Fruit fly (Drosophila melanogaster) whole organism, larva: Measurements from ENCODE around the gene Mvl.

ENCODE experiments used
- noc ChIP-seq: fragments of 200-800 bp; sonication (Bioruptor generic); optimal IDR thresholded peaks from 3 replicates; lab custom pipeline; 2019; ENCODE audit warnings: missing biosample characterization, mild to moderate bottlenecking, missing genetic modification characterization, moderate library complexity

Mvl gene

DNA sequence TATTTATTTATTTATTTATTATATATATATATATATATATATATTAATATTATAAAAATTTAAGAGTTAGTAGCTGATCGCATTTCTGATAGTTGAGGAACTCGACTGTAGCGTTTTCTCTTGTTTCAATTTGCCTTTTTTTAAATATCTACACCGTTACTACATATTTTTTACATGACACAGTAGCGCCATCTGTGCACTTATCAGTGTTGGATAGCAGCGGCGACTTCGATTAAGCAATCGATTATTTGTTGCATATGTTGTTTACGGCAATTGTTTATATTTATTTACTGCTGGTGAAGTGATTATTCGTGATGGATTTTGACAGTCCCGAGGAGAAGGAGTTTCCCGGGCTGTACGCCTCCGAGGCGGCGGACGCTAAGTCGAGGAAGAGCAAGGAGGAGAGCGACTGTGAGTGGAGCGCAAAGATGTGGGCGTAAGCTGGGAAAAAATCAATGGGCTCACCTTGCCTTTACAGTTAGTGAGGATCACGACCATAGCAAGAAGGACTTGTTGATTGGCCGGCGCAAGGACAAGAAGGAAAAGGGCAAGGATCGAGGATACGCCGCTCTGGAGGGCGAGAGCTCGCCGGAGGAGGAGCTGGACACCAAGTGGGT, 43.0 kb downstream of the Mvl start, which contains the start of gene Rlip:
TSS of gene Rlip (plus strand) at position 221 of the 617 bp plus-strand sequence.
- peak; percentile 3 for TF ChIP-seq noc (tag; lab: Kevin White, UChicago)

DNA sequence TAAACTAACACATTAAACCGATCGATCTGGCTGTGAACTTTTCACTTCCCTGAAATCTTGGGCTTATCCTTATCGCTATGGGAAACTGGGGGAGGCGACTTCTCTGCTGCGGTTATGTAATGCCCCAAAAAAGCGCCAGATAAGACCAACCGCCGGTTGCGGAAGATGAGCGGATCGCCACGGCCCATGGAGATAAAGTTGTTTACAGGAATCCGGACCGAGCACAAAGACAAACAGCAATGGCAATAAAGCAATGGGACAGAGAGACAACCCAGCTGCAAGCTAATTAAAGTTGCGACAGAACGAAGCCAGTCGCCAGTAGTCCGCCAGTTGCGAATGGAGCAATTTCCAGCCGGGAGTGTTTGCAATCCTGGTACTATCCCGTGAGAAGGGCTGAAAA, 45.0 kb downstream of the Mvl start, which contains the start of gene CG5697:
TSS of gene CG5697 (plus strand) at position 314 of the 400 bp plus-strand sequence.
- TF ChIP-seq noc (tag; lab: Kevin White, UChicago) = no peak

DNA sequence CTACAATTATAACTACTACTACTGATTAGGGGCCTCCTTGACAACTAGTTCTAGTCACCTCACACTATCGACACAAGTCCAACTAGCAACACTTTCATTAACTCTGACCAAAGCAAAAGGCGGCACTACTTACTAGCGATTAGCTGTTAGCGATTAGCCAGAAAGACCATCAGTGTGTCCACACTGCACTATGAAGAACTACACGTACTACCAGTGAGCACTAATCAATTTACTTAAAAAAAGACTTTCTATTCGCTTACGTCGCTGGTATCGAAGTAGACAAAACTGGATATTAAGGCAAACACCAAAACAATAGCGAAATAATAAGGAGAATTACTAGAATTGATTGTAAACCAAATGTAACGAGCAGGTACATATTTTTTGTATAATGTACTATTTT, 46.8 kb downstream of the Mvl start:
- no peak for TF ChIP-seq noc (tag; lab: Kevin White, UChicago)

DNA sequence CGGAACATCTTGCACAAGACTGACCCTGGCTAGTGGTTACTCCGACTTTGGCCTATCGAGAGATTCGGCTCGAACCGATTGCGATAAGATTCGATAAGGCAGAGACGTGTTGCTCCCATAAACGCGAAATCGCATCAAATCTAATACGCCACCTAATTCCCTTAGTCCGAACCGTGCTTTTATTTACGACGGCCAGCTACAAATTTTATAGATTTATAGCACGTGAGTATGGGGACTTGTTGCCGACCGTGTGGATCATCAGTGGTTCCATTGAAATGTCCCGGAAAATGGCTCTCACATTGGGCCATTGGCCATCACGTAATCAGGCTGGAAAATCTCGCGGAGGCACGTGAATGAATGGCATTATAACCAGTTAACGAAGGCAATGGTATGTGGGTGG, 53.6 kb downstream of the Mvl start, which contains the start of gene Alp5:
TSS of gene Alp5 (minus strand) at position 24 of the 400 bp plus-strand sequence.
- peak; percentile 53 for TF ChIP-seq noc (tag; lab: Kevin White, UChicago)
